Fruit fly (Drosophila melanogaster) whole organism: Measurements from ENCODE around the gene CG31832.

Experiments
- psq ChIP-seq: fragments of >200 bp; optimal IDR thresholded peaks from 2 replicates; lab custom pipeline; 2017
- usp ChIP-seq: fragments of >200 bp; optimal IDR thresholded peaks from 2 replicates; lab custom pipeline; 2017; ENCODE audit warnings: missing biosample characterization, missing genetic modification characterization, mixed read lengths

DNA sequence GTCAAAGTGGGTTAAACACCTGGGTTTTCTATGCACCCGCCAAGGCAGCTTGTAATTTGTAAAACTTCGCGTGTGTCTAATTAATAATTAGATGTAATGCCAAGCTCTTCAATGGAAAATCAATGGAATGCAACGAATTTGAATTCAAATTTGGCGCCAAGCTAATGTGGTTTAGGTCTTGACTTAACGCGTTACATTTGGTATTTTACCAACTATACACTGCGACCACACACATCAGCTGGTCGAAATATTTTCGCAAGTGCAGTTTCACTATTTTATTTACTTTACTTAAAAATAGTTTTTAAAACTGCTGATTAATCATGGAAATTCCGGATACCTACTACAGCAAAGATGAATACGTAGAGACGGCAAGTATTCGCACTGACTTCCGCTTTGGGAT lies 26.0 kb downstream of the CG31832 start, which contains the start of gene DCTN5-p25:
- TF ChIP-seq psq (no peak), usp (GFP tag; lab: Kevin White, UChicago) (no peak)
